Worm (Caenorhabditis elegans) whole organism, L2 larva: ENCODE data around the gene C56A3.8.

ENCODE experiments used
- blmp-1 ChIP-seq: sonication (generic microtip); optimal IDR thresholded peaks from 2 replicates; lab custom pipeline; 2017; ENCODE audit warnings: missing genetic modification characterization, mild to moderate bottlenecking, missing compliant biosample characterization, antibody characterized with exemption, moderate library complexity; ENCODE audit not compliant: insufficient read depth
- fos-1 ChIP-seq: fragments of 150-350 bp; optimal IDR thresholded peaks from 2 replicates; lab custom pipeline; 2014; ENCODE audit warnings: missing biosample characterization, missing genetic modification characterization
- lin-39 ChIP-seq: fragments of 150-350 bp; optimal IDR thresholded peaks from 2 replicates; lab custom pipeline; 2014; ENCODE audit warnings: missing biosample characterization, missing genetic modification reagents, missing genetic modification characterization
- nhr-11 ChIP-seq: fragments of 150-350 bp; optimal IDR thresholded peaks from 2 replicates; lab custom pipeline; 2014; ENCODE audit warnings: missing biosample characterization, missing genetic modification characterization
- nhr-77 ChIP-seq: fragments of 150-350 bp; optimal IDR thresholded peaks from 2 replicates; lab custom pipeline; 2014; ENCODE audit warnings: missing biosample characterization, missing genetic modification characterization
- skn-1 ChIP-seq: sonication (generic microtip); optimal IDR thresholded peaks from 2 replicates; lab custom pipeline; 2017; ENCODE audit warnings: missing biosample characterization, missing genetic modification characterization
- unc-62 ChIP-seq: fragments of 150-350 bp; optimal IDR thresholded peaks from 2 replicates; lab custom pipeline; 2014; ENCODE audit warnings: missing biosample characterization, missing genetic modification reagents, missing genetic modification characterization

- no peak for TF ChIP-seq fos-1
- TF ChIP-seq skn-1 = no peak
- no peak for TF ChIP-seq nhr-77 (tag; lab: Kevin White, UChicago)
- no peak for TF ChIP-seq unc-62 (GFP tag; lab: Kevin White, UChicago)
- TF ChIP-seq lin-39 = no peak
- no peak for TF ChIP-seq nhr-11
- no peak for TF ChIP-seq blmp-1
Measured at ce11 chrV:13606651-13607242, 46.7 kb downstream of the C56A3.8 start, which contains the start of gene fmo-4.
